Fruit fly (Drosophila melanogaster) S2 (cell line): Measurements from ENCODE around the gene Sfp24Bb.

ENCODE experiments used
- CG8478 ChIP-seq: fragments of >200 bp; optimal IDR thresholded peaks from 2 replicates; lab custom pipeline; 2018
- CTCF ChIP-seq, 2 experiments: fragments of >200 bp; optimal IDR thresholded peaks; 2 replicates each; lab custom pipeline; 2018

Gene Sfp24Bb

DNA sequence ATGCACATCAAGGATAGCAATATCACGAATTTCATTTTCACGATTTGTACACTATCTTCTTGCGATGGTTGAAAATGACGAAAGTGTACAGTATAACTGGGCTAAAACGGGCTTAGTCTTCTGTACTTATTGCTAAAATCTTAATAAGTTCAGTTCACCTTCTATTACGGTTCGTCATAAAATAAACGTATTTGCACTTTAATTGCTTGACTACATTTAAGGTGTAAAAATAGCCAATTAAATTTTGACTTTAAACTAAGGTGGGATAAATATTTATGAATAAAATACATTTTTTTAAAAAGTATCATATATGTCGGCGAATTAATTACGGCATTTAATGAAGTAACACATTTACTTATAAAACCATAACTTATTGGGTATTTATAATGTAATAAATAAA is at the start of gene Sfp24Bb:
TSS of gene Sfp24Bb (minus strand) at position 101 of the 400 bp plus-strand sequence.
- TF ChIP-seq CTCF (optimal IDR thresholded peaks at IDR 0.05; lab: Kevin White, UChicago) (no peak), CG8478 (lab: Kevin White, UChicago) (no peak)

DNA sequence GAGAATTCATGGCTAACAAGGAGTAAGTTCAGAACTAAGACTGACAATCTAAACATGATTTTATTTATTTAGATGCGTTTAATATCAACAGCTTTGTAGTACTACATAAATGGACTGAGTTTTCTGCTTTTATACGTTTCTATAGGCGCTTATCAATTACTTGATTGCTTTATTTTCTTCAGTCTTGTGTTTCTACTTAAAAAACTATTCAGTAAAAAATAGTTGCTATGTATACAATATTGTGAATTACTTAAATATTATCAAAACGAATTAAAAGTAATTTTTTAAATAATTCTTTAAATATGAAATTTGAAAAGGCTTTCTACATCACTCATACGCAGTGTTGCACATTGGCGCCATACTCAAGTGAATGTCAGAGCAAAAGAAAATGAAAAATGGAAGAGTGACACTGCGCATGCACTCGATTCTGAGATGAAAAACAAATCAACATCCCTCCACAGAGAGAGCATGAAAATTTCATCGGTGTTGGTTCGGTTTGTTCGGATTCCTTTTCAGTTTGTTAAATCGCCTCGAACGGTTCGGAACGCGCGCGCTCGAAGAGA is 48.2 kb upstream of the Sfp24Bb start, which contains the start of the genes lectin-24A and Shaw:
TSS of gene lectin-24A (minus strand) at position 101 of the 563 bp plus-strand sequence.
TSS of gene Shaw (plus strand) at position 513 of the 563 bp plus-strand sequence.
- TF ChIP-seq CG8478 (lab: Kevin White, UChicago): no peak
- TF ChIP-seq CTCF (optimal IDR thresholded peaks at IDR 0.05; lab: Kevin White, UChicago): no peak

DNA sequence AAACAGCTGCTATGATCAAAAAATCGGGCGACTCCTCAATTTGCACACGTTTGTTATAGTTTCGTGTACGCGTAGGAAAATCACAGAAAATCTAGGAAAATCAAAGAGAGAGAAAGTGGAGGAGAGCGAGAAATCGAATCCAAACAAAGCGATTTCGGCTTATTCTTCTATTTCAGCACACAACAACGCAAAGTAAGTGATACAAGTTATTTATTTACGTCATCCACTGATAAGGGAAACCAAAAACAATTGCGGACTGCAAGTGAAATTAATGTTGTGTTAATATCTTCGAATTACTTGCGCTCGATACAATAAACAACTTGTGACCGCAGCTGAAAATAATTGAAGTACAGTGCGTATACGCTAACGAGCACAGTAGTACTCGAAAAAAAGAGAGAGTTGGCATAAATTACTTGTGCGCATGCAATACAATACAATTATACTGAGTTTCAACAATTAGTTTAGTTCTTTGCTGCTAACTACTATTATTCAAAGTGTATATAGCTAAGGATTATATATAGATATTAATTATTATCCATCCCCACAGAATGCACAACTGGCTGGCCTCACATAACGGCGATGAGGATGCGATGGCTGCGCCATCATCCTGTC is 44.1 kb upstream of the Sfp24Bb start:
- TF ChIP-seq CG8478 (lab: Kevin White, UChicago): no peak
- no peak for TF ChIP-seq CTCF (optimal IDR thresholded peaks at IDR 0.05; lab: Kevin White, UChicago)

DNA sequence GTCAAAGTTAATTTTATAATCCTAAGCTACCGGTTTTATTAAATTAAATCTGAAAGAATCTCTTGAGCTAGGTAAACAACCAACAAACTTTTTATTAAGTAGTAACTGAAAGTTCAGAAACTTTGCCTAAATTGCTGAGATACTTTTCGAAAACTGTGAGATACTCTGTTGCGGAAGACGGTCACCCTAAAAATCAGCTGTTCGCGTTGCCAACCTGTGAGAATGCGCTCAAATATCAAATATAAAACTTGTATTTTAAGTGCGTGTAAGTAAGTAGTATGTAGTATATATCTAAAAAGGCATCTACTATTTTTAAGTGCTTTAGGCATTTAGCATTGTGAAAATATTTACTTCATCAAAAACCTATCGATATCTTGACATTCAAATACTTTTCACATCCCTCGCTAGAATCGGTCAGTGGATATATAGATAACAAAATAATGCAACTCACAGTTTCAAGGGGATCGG is 43.4 kb upstream of the Sfp24Bb start, which contains the start of the genes CG31955 and CG2818:
TSS of gene CG31955 (minus strand) at position 157 of the 468 bp plus-strand sequence.
TSS of gene CG2818 (plus strand) at position 412 of the 468 bp plus-strand sequence.
- TF ChIP-seq CG8478 (lab: Kevin White, UChicago): no peak
- TF ChIP-seq CTCF (optimal IDR thresholded peaks at IDR 0.05; lab: Kevin White, UChicago): no peak

DNA sequence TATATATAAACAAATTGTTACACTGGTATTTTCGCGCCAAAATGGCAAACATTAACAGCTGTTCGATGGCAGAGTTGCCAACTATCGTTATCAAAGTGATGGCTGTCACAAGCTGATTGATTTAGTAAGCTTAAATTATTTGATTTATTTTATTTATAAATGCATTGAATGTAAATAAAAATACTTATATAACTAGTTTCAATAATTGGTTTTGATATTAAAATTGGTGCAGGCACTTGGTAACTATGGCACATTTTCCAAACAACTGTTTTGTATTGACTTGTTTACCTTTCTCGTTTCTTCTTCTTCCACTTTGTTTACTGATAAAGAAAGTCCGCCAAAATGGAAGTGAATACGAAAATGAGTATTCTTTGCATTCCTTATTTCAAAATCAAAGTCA is 42.1 kb upstream of the Sfp24Bb start, which contains the start of gene cutlet:
TSS of gene cutlet (minus strand) at position 84 of the 400 bp plus-strand sequence.
- TF ChIP-seq CG8478 (lab: Kevin White, UChicago): no peak
- no peak for TF ChIP-seq CTCF (optimal IDR thresholded peaks at IDR 0.05; lab: Kevin White, UChicago)

DNA sequence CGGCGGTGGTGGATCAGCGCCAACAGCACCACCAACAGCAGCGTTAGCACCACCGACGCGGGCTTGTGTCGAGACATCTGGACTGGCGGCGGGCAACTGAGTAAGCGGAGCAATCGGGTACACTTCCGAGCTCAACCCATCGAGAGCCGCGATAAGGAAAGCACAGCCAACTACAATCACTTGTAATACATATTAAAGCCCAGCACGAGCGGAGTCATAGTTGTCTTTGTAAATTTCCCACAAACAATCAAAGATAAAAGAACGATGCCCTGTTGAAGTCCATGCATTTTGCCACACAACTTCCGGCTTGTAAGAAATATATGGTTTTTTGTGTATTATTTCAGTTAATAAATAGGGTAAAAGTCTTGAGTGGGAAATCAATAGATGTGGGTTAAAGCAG is 37.4 kb upstream of the Sfp24Bb start, which contains the start of gene CG31777:
TSS of gene CG31777 (minus strand) at position 101 of the 400 bp plus-strand sequence.
- no peak for TF ChIP-seq CG8478 (lab: Kevin White, UChicago)
- no peak for TF ChIP-seq CTCF (optimal IDR thresholded peaks at IDR 0.05; lab: Kevin White, UChicago)

DNA sequence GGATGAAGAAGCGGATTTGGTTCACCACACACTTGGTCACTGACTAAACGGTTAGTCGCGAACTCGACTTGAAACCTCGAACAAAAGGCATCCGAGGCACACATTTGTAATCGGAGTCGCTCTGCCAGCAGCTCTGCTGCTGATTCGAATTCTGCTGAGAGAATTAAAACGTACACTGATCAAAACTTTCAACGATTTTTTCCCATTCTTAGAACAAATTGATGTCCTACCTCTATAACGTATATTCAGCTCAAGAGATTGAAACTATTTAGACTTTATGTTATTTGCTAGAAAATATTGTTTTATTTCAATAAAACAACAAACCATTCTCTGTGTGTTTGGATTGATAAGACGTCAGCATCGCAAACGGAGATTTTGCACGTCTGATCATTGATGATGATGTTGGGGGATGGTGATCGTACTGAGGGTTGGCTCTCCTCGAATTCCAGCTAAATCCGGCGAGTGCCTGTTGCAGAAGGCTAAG is 35.9 kb upstream of the Sfp24Bb start, which contains the start of gene CG31778:
TSS of gene CG31778 (minus strand) at position 51 of the 484 bp plus-strand sequence.
- TF ChIP-seq CTCF (optimal IDR thresholded peaks at IDR 0.05; lab: Kevin White, UChicago): no peak
- no peak for TF ChIP-seq CG8478 (lab: Kevin White, UChicago)

DNA sequence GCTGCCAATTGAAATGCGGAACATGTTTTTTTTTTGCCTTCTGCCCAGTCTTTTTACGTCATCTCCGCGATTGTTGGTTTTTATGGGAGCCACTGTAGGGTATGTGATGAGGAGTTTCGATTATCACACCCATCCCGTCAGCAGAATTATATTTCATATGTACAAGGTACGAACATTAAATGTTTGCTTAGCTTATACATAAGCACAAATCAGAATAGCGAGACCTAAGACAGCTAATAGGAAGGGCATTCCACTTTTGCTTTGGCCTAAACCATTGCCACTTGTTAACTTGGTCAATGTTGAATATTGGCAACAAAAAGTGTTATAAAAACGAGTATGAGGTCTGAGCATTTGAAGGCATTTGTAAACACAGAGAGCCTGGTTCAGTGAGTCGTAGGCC is 33.7 kb upstream of the Sfp24Bb start, which contains the start of gene CG2816:
TSS of gene CG2816 (plus strand) at position 400 of the 400 bp plus-strand sequence.
- no peak for TF ChIP-seq CG8478 (lab: Kevin White, UChicago)
- TF ChIP-seq CTCF (optimal IDR thresholded peaks at IDR 0.05; lab: Kevin White, UChicago): no peak

DNA sequence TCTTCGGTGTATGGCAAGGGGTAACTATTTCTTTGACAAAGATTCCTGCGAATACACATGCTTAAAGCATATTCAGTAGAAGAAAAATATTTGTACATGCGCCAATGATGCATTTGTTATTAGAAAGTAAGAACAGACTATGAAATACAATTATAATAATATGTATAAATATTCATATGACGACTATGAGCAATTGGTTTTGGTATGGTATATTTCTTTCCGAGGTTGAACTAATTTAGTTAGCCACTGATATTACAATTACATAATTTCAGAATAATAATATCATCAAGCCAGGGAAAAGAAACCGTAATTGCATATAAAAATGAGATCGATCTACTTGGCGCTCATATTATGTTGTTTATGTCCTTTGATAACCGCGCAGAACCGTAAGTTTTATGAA is 32.0 kb upstream of the Sfp24Bb start, which contains the start of gene CG43145:
TSS of gene CG43145 (plus strand) at position 301 of the 400 bp plus-strand sequence.
- no peak for TF ChIP-seq CTCF (optimal IDR thresholded peaks at IDR 0.05; lab: Kevin White, UChicago)
- no peak for TF ChIP-seq CG8478 (lab: Kevin White, UChicago)

DNA sequence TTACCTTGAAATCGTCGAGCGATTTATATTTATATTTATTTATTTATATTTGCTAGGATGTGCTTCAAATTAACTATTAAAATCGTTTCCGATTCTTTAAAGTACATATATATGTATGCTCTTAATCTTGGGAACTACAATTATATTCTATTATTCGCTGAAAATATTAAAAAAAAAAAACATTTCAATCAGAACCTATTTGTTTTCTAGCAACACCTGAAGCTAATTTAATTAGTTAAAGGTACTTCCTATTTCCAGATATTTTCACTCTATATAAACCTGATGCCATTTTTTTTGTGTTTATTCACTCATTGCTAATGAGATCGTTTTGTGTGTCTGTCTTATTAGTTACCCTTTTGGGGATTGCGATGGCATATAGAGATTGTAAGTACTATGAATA is 31.4 kb upstream of the Sfp24Bb start, which contains the start of gene CG42467:
TSS of gene CG42467 (plus strand) at position 301 of the 400 bp plus-strand sequence.
- TF ChIP-seq CTCF (optimal IDR thresholded peaks at IDR 0.05; lab: Kevin White, UChicago): no peak
- no peak for TF ChIP-seq CG8478 (lab: Kevin White, UChicago)

DNA sequence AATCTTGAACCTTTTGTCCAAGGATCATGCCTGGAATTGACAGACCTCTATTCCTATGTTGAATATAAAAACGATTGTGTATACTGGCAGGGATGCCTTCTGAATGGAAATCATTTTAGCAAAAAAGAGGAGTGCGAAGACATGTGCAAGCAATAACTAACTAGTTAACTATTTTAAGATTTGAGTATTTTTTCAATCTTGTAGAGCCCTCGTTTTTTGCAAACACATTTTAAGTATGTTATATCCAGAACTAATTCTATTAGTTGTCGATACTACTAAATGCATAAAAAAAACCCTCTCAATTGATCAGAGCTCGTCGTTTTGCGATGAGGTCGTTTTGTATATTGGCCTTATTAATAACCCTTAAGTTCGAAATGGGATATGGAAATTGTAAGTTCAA is 30.8 kb upstream of the Sfp24Bb start, which contains the start of gene Sfp24C1:
TSS of gene Sfp24C1 (plus strand) at position 301 of the 400 bp plus-strand sequence.
- TF ChIP-seq CG8478 (lab: Kevin White, UChicago) (no peak), CTCF (optimal IDR thresholded peaks at IDR 0.05; lab: Kevin White, UChicago) (no peak)

DNA sequence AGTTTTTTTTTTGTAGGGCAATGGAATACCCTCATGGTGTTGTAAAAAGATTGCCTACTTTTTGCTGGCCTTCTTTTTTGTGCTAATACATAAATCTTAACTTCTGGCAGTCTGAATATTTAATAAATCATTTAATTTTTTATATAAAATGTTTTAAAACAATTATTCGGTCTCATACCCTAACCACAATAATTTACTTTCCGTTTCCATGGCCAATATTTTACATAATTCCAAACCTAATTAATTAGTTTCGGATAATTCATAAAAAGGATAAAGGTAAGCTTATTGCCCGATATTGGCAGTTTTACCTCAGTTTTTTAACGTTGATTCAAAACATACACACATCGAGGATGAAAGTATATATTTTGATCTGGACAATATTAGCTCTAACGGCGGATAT is 30.3 kb upstream of the Sfp24Bb start, which contains the start of gene CG42465:
TSS of gene CG42465 (plus strand) at position 301 of the 400 bp plus-strand sequence.
- TF ChIP-seq CTCF (optimal IDR thresholded peaks at IDR 0.05; lab: Kevin White, UChicago) (no peak), CG8478 (lab: Kevin White, UChicago) (no peak)

DNA sequence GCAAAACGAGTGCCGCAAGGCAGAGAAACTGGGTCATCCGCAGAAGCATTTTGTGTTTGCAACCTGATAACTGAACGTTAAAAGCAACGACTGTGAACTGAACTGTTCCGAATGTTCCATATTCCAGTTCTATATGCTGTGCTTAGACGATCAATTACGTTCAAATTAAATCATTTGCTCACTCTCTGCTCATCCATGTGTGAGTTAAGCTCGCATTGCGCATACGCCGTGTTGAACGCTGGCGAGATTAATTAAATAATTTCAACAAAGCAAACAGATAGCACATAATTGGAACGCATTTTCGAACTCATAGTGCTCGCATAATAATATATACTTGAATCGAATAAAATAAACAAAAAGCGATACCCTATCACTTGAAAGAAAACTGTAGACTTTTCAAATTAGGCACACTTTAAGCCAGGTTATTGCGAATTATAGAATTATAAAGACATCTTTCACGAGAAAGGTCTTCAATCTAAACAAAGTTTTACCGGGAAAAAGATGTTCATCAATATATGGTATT is 29.5 kb upstream of the Sfp24Bb start, which contains the start of the genes CG10031 and CG42464:
TSS of gene CG10031 (minus strand) at position 101 of the 523 bp plus-strand sequence.
TSS of gene CG42464 (plus strand) at position 473 of the 523 bp plus-strand sequence.
- TF ChIP-seq CTCF (optimal IDR thresholded peaks at IDR 0.05; lab: Kevin White, UChicago): no peak

DNA sequence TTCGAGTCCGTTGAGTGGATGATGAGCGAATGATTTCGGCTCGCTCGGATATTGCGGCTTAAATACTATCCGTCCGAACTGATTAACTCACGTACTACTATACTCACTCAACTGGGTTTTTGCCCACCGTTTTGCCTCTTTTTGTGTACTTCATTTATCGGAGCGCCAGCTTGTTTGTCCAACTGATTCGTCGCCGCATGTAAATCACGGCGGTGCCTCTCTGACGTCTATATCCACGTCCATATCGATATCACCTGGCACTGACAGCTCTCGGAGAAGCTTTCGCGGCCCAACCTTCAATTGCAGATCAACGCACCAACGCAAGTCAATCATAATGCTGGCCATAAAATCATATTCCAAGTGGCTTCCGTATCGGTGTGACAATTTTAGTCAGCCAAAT is 28.2 kb upstream of the Sfp24Bb start, which contains the start of gene CG3604:
TSS of gene CG3604 (minus strand) at position 101 of the 400 bp plus-strand sequence.
- no peak for TF ChIP-seq CTCF (optimal IDR thresholded peaks at IDR 0.05; lab: Kevin White, UChicago)
- no peak for TF ChIP-seq CG8478 (lab: Kevin White, UChicago)
